Worm (Caenorhabditis elegans): ENCODE measurements around the gene mam-1.

DNA sequence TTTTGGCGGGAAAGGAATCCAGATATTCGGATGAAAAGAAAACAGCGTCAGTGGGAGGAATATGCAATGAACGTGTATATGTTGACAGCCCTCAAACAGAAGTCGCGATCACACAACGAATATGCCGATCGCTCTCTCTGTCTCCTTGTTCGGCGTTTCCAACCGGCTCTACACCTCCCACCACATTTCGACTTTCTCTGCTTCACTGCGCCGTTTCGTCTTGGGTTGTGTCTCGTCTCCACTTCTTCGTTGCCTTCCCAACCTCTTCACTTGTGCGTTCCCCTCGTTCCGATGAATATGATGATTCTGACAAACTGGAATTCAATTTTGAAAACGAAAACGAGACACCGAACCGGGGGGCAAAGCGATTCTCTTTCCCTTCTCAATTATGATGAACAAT lies 9.8 kb upstream of the mam-1 start, which contains the start of gene mab-7:
- TF ChIP-seq F49E8.2 (tag; optimal IDR thresholded peaks at IDR 0.05; ENCODE audit: insufficient read depth) (no peak), K11D2.4 (GFP tag; IDR thresholded peaks at IDR 0.05) (no peak), F33H1.4 (GFP tag; IDR thresholded peaks at IDR 0.05) (no peak), attf-6 (GFP tag; IDR thresholded peaks at IDR 0.05) (no peak), T26A5.8 (tag; optimal IDR thresholded peaks at IDR 0.05) (no peak), F52B5.7 (tag; optimal IDR thresholded peaks at IDR 0.05) (no peak), ama-1 (optimal IDR thresholded peaks at IDR 0.05) (no peak), ama-1 (GFP tag; optimal IDR thresholded peaks at IDR 0.05) (no peak), T07F8.4 (tag; optimal IDR thresholded peaks at IDR 0.05) (no peak), D2030.7 (GFP tag; IDR thresholded peaks at IDR 0.05) (no peak), nfya-2 (GFP tag; IDR thresholded peaks at IDR 0.05) (no peak), snpc-4 (GFP tag; optimal IDR thresholded peaks at IDR 0.05) (no peak), snpc-4 (tag; optimal IDR thresholded peaks at IDR 0.05) (no peak), ceh-27 (GFP tag; optimal IDR thresholded peaks at IDR 0.05) (no peak)

Measured in whole organism, young adult.